Fruit fly (Drosophila melanogaster) whole organism, embryonic: ENCODE data around the gene CG15927.
A peak's percentile ranks its signal among the peaks of the same experiment; 100 is the strongest.

Source experiments
- Atf6 ChIP-seq: fragments of 200-800 bp; sonication (Bioruptor generic); IDR thresholded peaks from 2 replicates; pipeline ENCODE4 v1.3.6; 2022; ENCODE audit warnings: missing biosample characterization, missing genetic modification characterization
- Bteb2 ChIP-seq: fragments of 200-800 bp; sonication (Bioruptor generic); optimal IDR thresholded peaks from 2 replicates; lab custom pipeline; 2016; ENCODE audit warnings: missing biosample characterization, missing genetic modification characterization
- CG12155 ChIP-seq: fragments of 200-800 bp; sonication (Bioruptor generic); optimal IDR thresholded peaks from 3 replicates; lab custom pipeline; 2016; ENCODE audit warnings: missing biosample characterization, missing genetic modification characterization
- CG14014 ChIP-seq: fragments of 200-800 bp; sonication (Bioruptor generic); IDR thresholded peaks from 2 replicates; pipeline ENCODE4 v1.3.6; 2022; ENCODE audit warnings: missing biosample characterization, missing genetic modification characterization
- CG14441 ChIP-seq: fragments of 200-800 bp; sonication (Bioruptor generic); IDR thresholded peaks from 2 replicates; pipeline ENCODE4 v1.3.6; 2022; ENCODE audit warnings: missing biosample characterization, missing genetic modification characterization
- CG15479 ChIP-seq: fragments of 200-800 bp; sonication (Bioruptor generic); optimal IDR thresholded peaks from 3 replicates; lab custom pipeline; 2019; ENCODE audit warnings: missing biosample characterization, mild to moderate bottlenecking, missing genetic modification characterization, moderate library complexity
- CG16779 ChIP-seq: fragments of 200-800 bp; sonication (Bioruptor generic); IDR thresholded peaks from 2 replicates; pipeline ENCODE4 v1.3.6; 2022; ENCODE audit warnings: missing biosample characterization, missing genetic modification characterization
- CG17568 ChIP-seq: fragments of 200-800 bp; sonication (Bioruptor generic); optimal IDR thresholded peaks from 2 replicates; lab custom pipeline; 2018; ENCODE audit warnings: missing biosample characterization, mild to moderate bottlenecking, missing genetic modification characterization, moderate library complexity
- CG18262 ChIP-seq: fragments of 200-800 bp; optimal IDR thresholded peaks from 3 replicates; lab custom pipeline; 2019; ENCODE audit warnings: missing biosample characterization, mild to moderate bottlenecking, missing genetic modification characterization, moderate library complexity
- CG18764 ChIP-seq: fragments of 200-800 bp; sonication (Bioruptor generic); optimal IDR thresholded peaks from 3 replicates; lab custom pipeline; 2016; ENCODE audit warnings: missing biosample characterization, missing genetic modification characterization
- CG2202 ChIP-seq: fragments of 200-800 bp; sonication (Bioruptor generic); optimal IDR thresholded peaks from 2 replicates; lab custom pipeline; 2018; ENCODE audit warnings: missing biosample characterization, mild to moderate bottlenecking, missing genetic modification characterization
- CG30020 ChIP-seq: fragments of 200-800 bp; optimal IDR thresholded peaks from 2 replicates; lab custom pipeline; 2019; ENCODE audit warnings: missing biosample characterization, mild to moderate bottlenecking, missing genetic modification characterization, moderate library complexity
- CG3065 ChIP-seq: fragments of 200-800 bp; sonication (Bioruptor generic); optimal IDR thresholded peaks from 2 replicates; lab custom pipeline; 2016; ENCODE audit warnings: missing biosample characterization, missing genetic modification characterization
- CG31441 ChIP-seq: fragments of 200-800 bp; sonication (Bioruptor generic); IDR thresholded peaks from 2 replicates; pipeline ENCODE4 v1.3.6; 2022; ENCODE audit warnings: missing biosample characterization, missing genetic modification characterization
- CG4854 ChIP-seq: fragments of 200-800 bp; sonication (Bioruptor generic); optimal IDR thresholded peaks from 2 replicates; lab custom pipeline; 2016; ENCODE audit warnings: missing biosample characterization, missing genetic modification characterization, inconsistent platforms
- CG8944 ChIP-seq: fragments of 200-800 bp; sonication (Bioruptor generic); optimal IDR thresholded peaks from 3 replicates; lab custom pipeline; 2016; ENCODE audit warnings: missing biosample characterization, missing genetic modification characterization
- CG9437 ChIP-seq: fragments of 200-800 bp; sonication (Bioruptor generic); optimal IDR thresholded peaks from 2 replicates; lab custom pipeline; 2018; ENCODE audit warnings: missing biosample characterization, mild to moderate bottlenecking, missing genetic modification characterization
- CG9609 ChIP-seq: fragments of 200-800 bp; sonication (Bioruptor generic); optimal IDR thresholded peaks from 3 replicates; lab custom pipeline; 2016; ENCODE audit warnings: missing biosample characterization, missing genetic modification characterization
- CG9727 ChIP-seq: fragments of 200-800 bp; sonication (Bioruptor generic); optimal IDR thresholded peaks from 3 replicates; lab custom pipeline; 2017; ENCODE audit warnings: missing biosample characterization, mild to moderate bottlenecking, missing genetic modification characterization
- CkIIα-i1 ChIP-seq: fragments of 200-800 bp; sonication (Bioruptor generic); IDR thresholded peaks from 2 replicates; pipeline ENCODE4 v1.3.6; 2022; ENCODE audit warnings: missing biosample characterization, missing genetic modification characterization
- D ChIP-seq, 2 experiments: fragments of 200-800 bp in 1 of 2; fragments of >200 bp in 1 of 2; sonication (Bioruptor generic) in 1 of 2; optimal IDR thresholded peaks; 2 replicates in 1 of 2; 3 replicates in 1 of 2; lab custom pipeline; 2017; ENCODE audit warnings: mild to moderate bottlenecking in 1 of 2, missing biosample characterization in 1 of 2, missing genetic modification characterization in 1 of 2, missing genetic modification reagents in 1 of 2
- Dp ChIP-seq: fragments of 200-800 bp; sonication (Bioruptor generic); optimal IDR thresholded peaks from 2 replicates; lab custom pipeline; 2018; ENCODE audit warnings: missing biosample characterization, mild to moderate bottlenecking, missing genetic modification characterization, moderate library complexity
- HmgD ChIP-seq: fragments of 200-800 bp; sonication (Bioruptor generic); optimal IDR thresholded peaks from 3 replicates; lab custom pipeline; 2016; ENCODE audit warnings: missing biosample characterization, missing genetic modification characterization
- Hmx ChIP-seq: fragments of 200-800 bp; sonication (Bioruptor generic); optimal IDR thresholded peaks from 2 replicates; lab custom pipeline; 2016; ENCODE audit warnings: missing biosample characterization, missing genetic modification characterization
- Hr3 ChIP-seq: fragments of 200-800 bp; sonication (Bioruptor generic); optimal IDR thresholded peaks from 3 replicates; lab custom pipeline; 2016; ENCODE audit warnings: missing biosample characterization, missing genetic modification characterization
- Hr78 ChIP-seq, 2 experiments: fragments of 200-800 bp in 1 of 2; fragments of >200 bp in 1 of 2; sonication (Bioruptor generic) in 1 of 2; optimal IDR thresholded peaks; 2 replicates each; lab custom pipeline; 2017 to 2019; ENCODE audit warnings: missing biosample characterization in 2 of 2, missing genetic modification characterization in 2 of 2, mild to moderate bottlenecking in 1 of 2, moderate library complexity in 1 of 2
- Lim3 ChIP-seq: fragments of 200-800 bp; sonication (Bioruptor generic); IDR thresholded peaks from 2 replicates; pipeline ENCODE4 v1.3.6; 2022; ENCODE audit warnings: missing biosample characterization, missing genetic modification characterization
- NC2α ChIP-seq: fragments of 200-800 bp; sonication (Bioruptor generic); optimal IDR thresholded peaks from 2 replicates; lab custom pipeline; 2016; ENCODE audit warnings: missing biosample characterization, missing genetic modification characterization
- Nf-YA ChIP-seq: fragments of 200-800 bp; sonication (Bioruptor generic); IDR thresholded peaks from 2 replicates; pipeline ENCODE4 v1.3.6; 2022; ENCODE audit warnings: missing biosample characterization, missing genetic modification characterization
- Trl ChIP-seq, 3 experiments: fragments of >200 bp in 2 of 3; fragments of 200-800 bp in 1 of 3; sonication (Bioruptor generic) in 1 of 3; optimal IDR thresholded peaks; 2 replicates in 1 of 3; 3 replicates in 2 of 3; lab custom pipeline; 2016 to 2017; ENCODE audit warnings: missing biosample characterization in 1 of 3, missing genetic modification characterization in 1 of 3
- ara ChIP-seq: fragments of 200-800 bp; sonication (Bioruptor generic); IDR thresholded peaks from 2 replicates; pipeline ENCODE4 v1.3.6; 2022; ENCODE audit warnings: missing biosample characterization, missing genetic modification characterization
- az2 ChIP-seq: fragments of 200-800 bp; sonication (Bioruptor generic); optimal IDR thresholded peaks from 3 replicates; lab custom pipeline; 2016; ENCODE audit warnings: missing biosample characterization, missing genetic modification characterization
- bab2 ChIP-seq: fragments of 200-800 bp; sonication (Bioruptor generic); optimal IDR thresholded peaks from 2 replicates; lab custom pipeline; 2016; ENCODE audit warnings: missing biosample characterization, missing genetic modification characterization
- bcd ChIP-seq: fragments of 200-800 bp; sonication (Bioruptor generic); optimal IDR thresholded peaks from 2 replicates; lab custom pipeline; 2017; ENCODE audit warnings: missing biosample characterization, mild to moderate bottlenecking, missing genetic modification characterization
- chinmo ChIP-seq: fragments of 200-800 bp; sonication (Bioruptor generic); IDR thresholded peaks from 4 replicates; pipeline ENCODE4 v1.3.6; 2022; ENCODE audit warnings: missing biosample characterization, missing genetic modification characterization; ENCODE audit not compliant: partially characterized antibody
- disco-r ChIP-seq: fragments of 200-800 bp; sonication (Bioruptor generic); optimal IDR thresholded peaks from 2 replicates; lab custom pipeline; 2016; ENCODE audit warnings: missing biosample characterization, missing genetic modification characterization
- grau ChIP-seq: fragments of 200-800 bp; optimal IDR thresholded peaks from 3 replicates; lab custom pipeline; 2019; ENCODE audit warnings: missing biosample characterization, mild to moderate bottlenecking, missing genetic modification characterization, moderate library complexity
- inv ChIP-seq: fragments of 200-800 bp; sonication (Bioruptor generic); IDR thresholded peaks from 2 replicates; pipeline ENCODE4 v1.3.6; 2022; ENCODE audit warnings: missing biosample characterization, missing genetic modification characterization; ENCODE audit not compliant: partially characterized antibody
- kah ChIP-seq: fragments of 200-800 bp; sonication (Bioruptor generic); optimal IDR thresholded peaks from 2 replicates; lab custom pipeline; 2018; ENCODE audit warnings: missing biosample characterization, mild to moderate bottlenecking, missing genetic modification characterization
- lilli ChIP-seq: fragments of 200-800 bp; sonication (Bioruptor generic); optimal IDR thresholded peaks from 3 replicates; lab custom pipeline; 2016; ENCODE audit warnings: missing biosample characterization, missing genetic modification characterization
- lola ChIP-seq, 3 experiments: fragments of >200 bp in 2 of 3; fragments of 200-800 bp in 1 of 3; sonication (Bioruptor generic) in 1 of 3; optimal IDR thresholded peaks; 2 replicates each; lab custom pipeline; 2017 to 2019; ENCODE audit warnings: missing biosample characterization in 3 of 3, missing genetic modification characterization in 3 of 3, mild to moderate bottlenecking in 1 of 3, moderate library complexity in 1 of 3
- mam ChIP-seq: fragments of 200-800 bp; sonication (Bioruptor generic); optimal IDR thresholded peaks from 3 replicates; lab custom pipeline; 2016; ENCODE audit warnings: missing biosample characterization, missing genetic modification characterization
- otp ChIP-seq: fragments of 200-800 bp; sonication (Bioruptor generic); IDR thresholded peaks from 3 replicates; pipeline ENCODE4, ENCODE4 v1.3.6; 2022; ENCODE audit warnings: missing biosample characterization, missing genetic modification characterization
- sim ChIP-seq: fragments of 200-800 bp; sonication (Bioruptor generic); IDR thresholded peaks from 2 replicates; pipeline ENCODE4 v1.3.6; 2022; ENCODE audit warnings: missing biosample characterization, missing genetic modification characterization
- slp2 ChIP-seq: fragments of 200-800 bp; sonication (Bioruptor generic); optimal IDR thresholded peaks from 2 replicates; lab custom pipeline; 2016; ENCODE audit warnings: missing biosample characterization, missing genetic modification characterization
- sob ChIP-seq: fragments of 200-800 bp; sonication (Bioruptor generic); IDR thresholded peaks from 2 replicates; pipeline ENCODE4 v1.3.6; 2022; ENCODE audit warnings: missing biosample characterization, missing genetic modification characterization
- ttk ChIP-seq: fragments of 200-800 bp; sonication (Bioruptor generic); IDR thresholded peaks from 2 replicates; pipeline ENCODE4 v2.1.2; 2022; ENCODE audit warnings: missing biosample characterization, missing genetic modification characterization
- wdn ChIP-seq: fragments of 200-800 bp; sonication (Bioruptor generic); IDR thresholded peaks from 2 replicates; pipeline ENCODE4 v1.3.6; 2022; ENCODE audit warnings: missing biosample characterization, missing genetic modification characterization
- wek ChIP-seq: fragments of 200-800 bp; sonication (Bioruptor generic); optimal IDR thresholded peaks from 3 replicates; lab custom pipeline; 2018; ENCODE audit warnings: missing biosample characterization, mild to moderate bottlenecking, missing genetic modification characterization, moderate library complexity
- yki ChIP-seq: fragments of >200 bp; optimal IDR thresholded peaks from 3 replicates; lab custom pipeline; 2018

Gene CG15927

DNA sequence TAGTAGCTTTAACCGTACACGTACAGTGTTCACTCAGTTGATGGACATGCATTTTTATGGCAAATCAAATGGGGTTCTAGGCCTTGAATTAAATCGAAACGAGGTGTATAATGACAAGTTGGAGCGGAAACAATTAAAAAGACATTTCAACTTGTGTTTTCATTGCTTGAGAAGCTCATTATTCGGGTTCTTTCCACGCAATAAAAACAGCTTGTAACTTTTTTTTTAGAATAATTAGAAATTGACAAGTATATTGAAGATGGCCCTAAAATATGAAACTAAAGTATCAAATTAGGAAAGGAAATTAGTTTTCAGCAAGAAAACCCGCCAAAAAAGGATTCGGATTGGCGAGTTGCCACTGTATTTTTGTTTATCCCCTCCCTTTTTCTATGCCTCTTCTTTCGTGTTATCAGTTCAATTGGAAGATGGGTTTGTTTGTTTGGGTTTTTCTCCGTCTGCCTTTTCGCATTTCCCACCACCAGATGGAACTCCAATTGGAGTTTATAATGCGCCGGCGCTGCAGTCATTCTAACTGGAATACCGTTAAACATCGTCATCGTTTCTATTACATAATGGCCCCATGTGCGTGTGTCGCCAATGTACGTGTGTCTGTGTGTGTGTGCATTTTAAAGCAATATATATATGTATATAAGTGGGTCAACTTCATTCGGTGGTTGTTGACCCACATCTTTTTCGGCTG lies 12.2 kb downstream of the CG15927 start (continued):
- TF ChIP-seq kah (no peak), disco-r (GFP tag; lab: Kevin White, UChicago) (no peak), CG9437 (GFP tag; lab: Kevin White, UChicago) (peak; percentile 22), CG18764 (no peak), sim (GFP tag; lab: Robert Waterston, UW) (no peak), otp (GFP tag; lab: Robert Waterston, UW) (no peak), CG4854 (GFP tag; lab: Kevin White, UChicago) (peak; percentile 22), grau (tag; lab: Kevin White, UChicago) (peak; percentile 82), az2 (GFP tag; lab: Kevin White, UChicago) (peak; percentile 62), D (optimal IDR thresholded peaks at IDR 0.05; lab: Kevin White, UChicago) (no peak), D (GFP tag; optimal IDR thresholded peaks at IDR 0.05; lab: Kevin White, UChicago) (peak; percentile 46), CG31441 (GFP tag; lab: Robert Waterston, UW) (peak; percentile 57), CG15479 (GFP tag; lab: Kevin White, UChicago) (no peak), CG14441 (0 out of 2 replicates have a peak, but pooled peaks have one; percentile 43), CG18262 (tag; lab: Kevin White, UChicago) (peak; percentile 47), yki (lab: Kevin White, UChicago) (no peak), Lim3 (no peak), NC2α (GFP tag; lab: Kevin White, UChicago) (no peak), bcd (peak; percentile 41), CG9609 (no peak), CG17568 (GFP tag; lab: Kevin White, UChicago) (no peak), CkIIα-i1 (GFP tag; lab: Robert Waterston, UW) (no peak), chinmo (GFP tag; lab: Robert Waterston, UW) (no peak), Trl (optimal IDR thresholded peaks at IDR 0.05; lab: Kevin White, UChicago) (no peak), Trl (GFP tag; optimal IDR thresholded peaks at IDR 0.05; lab: Kevin White, UChicago) (peak; percentile 26), CG14014 (GFP tag; lab: Robert Waterston, UW) (peak; percentile 45), Hr3 (peak; percentile 17), CG2202 (tag; lab: Kevin White, UChicago) (no peak), lola (GFP tag; optimal IDR thresholded peaks at IDR 0.05; lab: Kevin White, UChicago) (peak in 1 of 3 experiments; percentile 18), Nf-YA (no peak), Atf6 (GFP tag; lab: Robert Waterston, UW) (peak; percentile 42; the same call in 1 of the 2 replicates), Hmx (GFP tag; lab: Kevin White, UChicago) (no peak), inv (GFP tag; lab: Robert Waterston, UW) (no peak), CG16779 (GFP tag; lab: Robert Waterston, UW) (no peak), slp2 (no peak), CG9727 (GFP tag; lab: Kevin White, UChicago) (peak; percentile 63), HmgD (no peak), sob (no peak), Bteb2 (GFP tag; lab: Kevin White, UChicago) (peak; percentile 34), Dp (no peak), ttk (no peak), wek (GFP tag; lab: Kevin White, UChicago) (no peak), CG12155 (GFP tag; lab: Kevin White, UChicago) (peak; percentile 27), CG8944 (GFP tag; lab: Kevin White, UChicago) (peak; percentile 21), mam (GFP tag; lab: Kevin White, UChicago) (peak; percentile 52), CG30020 (no peak), wdn (no peak), CG3065 (GFP tag; lab: Kevin White, UChicago) (no peak), Hr78 (GFP tag; optimal IDR thresholded peaks at IDR 0.05; lab: Kevin White, UChicago) (no peak), ara (GFP tag; lab: Robert Waterston, UW) (no peak), bab2 (GFP tag; lab: Kevin White, UChicago) (peak; percentile 15), lilli (GFP tag; lab: Kevin White, UChicago) (peak; percentile 50)
